Worm (Caenorhabditis elegans) whole organism, early embryonic: ENCODE data around the gene dph-7.
A peak's percentile ranks its signal among the peaks of the same experiment; 100 is the strongest.

Experiments used
- B0310.2 ChIP-seq: sonication (generic microtip); optimal IDR thresholded peaks from 2 replicates; lab custom pipeline; 2016; ENCODE audit warnings: mild to moderate bottlenecking, missing genetic modification characterization, missing compliant biosample characterization
- F13C5.2 ChIP-seq: sonication (generic microtip); optimal IDR thresholded peaks from 2 replicates; lab custom pipeline; 2017; ENCODE audit warnings: mild to moderate bottlenecking, missing genetic modification characterization, inconsistent platforms, missing compliant biosample characterization
- aly-1 ChIP-seq: sonication (generic microtip); optimal IDR thresholded peaks from 2 replicates; lab custom pipeline; 2016; ENCODE audit warnings: missing genetic modification characterization, missing compliant biosample characterization
- ama-1 ChIP-seq: fragments of 150-350 bp; optimal IDR thresholded peaks from 2 replicates; lab custom pipeline; 2014
- ceh-13 ChIP-seq: fragments of 200-800 bp; sonication (Bioruptor generic); optimal IDR thresholded peaks from 2 replicates; lab custom pipeline; 2018; ENCODE audit warnings: mild to moderate bottlenecking, missing genetic modification characterization, missing compliant biosample characterization
- ceh-36 ChIP-seq: sonication (generic microtip); optimal IDR thresholded peaks from 2 replicates; lab custom pipeline; 2016; ENCODE audit warnings: missing genetic modification characterization, inconsistent platforms, missing compliant biosample characterization
- ets-7 ChIP-seq: sonication (generic microtip); optimal IDR thresholded peaks from 2 replicates; lab custom pipeline; 2016; ENCODE audit warnings: missing genotype, missing genetic modification characterization, missing compliant biosample characterization
- flt-1 ChIP-seq: fragments of 200-800 bp; sonication (Bioruptor generic); IDR thresholded peaks from 2 replicates; pipeline ENCODE4 v1.3.6; 2022; ENCODE audit warnings: missing genetic modification characterization, missing compliant biosample characterization
- hmbx-1 ChIP-seq: sonication (generic microtip); optimal IDR thresholded peaks from 2 replicates; lab custom pipeline; 2016; ENCODE audit warnings: mild to moderate bottlenecking, missing genetic modification characterization, missing compliant biosample characterization
- hmg-4 ChIP-seq: fragments of 200-800 bp; sonication (Bioruptor generic); optimal IDR thresholded peaks from 2 replicates; lab custom pipeline; 2018; ENCODE audit warnings: mild to moderate bottlenecking, missing genetic modification characterization, missing compliant biosample characterization
- hnd-1 ChIP-seq: sonication (generic microtip); optimal IDR thresholded peaks from 2 replicates; lab custom pipeline; 2016; ENCODE audit warnings: missing genetic modification characterization, missing compliant biosample characterization
- pes-1 ChIP-seq: fragments of 200-800 bp; sonication (Bioruptor generic); IDR thresholded peaks from 2 replicates; pipeline ENCODE4 v1.3.6; 2022; ENCODE audit warnings: missing genetic modification reagents, missing genetic modification characterization, missing compliant biosample characterization
- scrt-1 ChIP-seq: fragments of 200-800 bp; sonication (Bioruptor generic); IDR thresholded peaks from 2 replicates; pipeline ENCODE4 v1.3.6; 2022; ENCODE audit warnings: missing genetic modification characterization, missing compliant biosample characterization
- sea-1 ChIP-seq: fragments of 200-800 bp; sonication (Bioruptor generic); conservative IDR thresholded peaks from 2 replicates; pipeline ENCODE4 v1.3.6; 2022; ENCODE audit warnings: missing genetic modification characterization, missing compliant biosample characterization
- tbx-11 ChIP-seq: fragments of 200-800 bp; sonication (Bioruptor generic); IDR thresholded peaks from 2 replicates; pipeline ENCODE4 v1.3.6; 2022; ENCODE audit warnings: missing genetic modification characterization, missing compliant biosample characterization
- tbx-37 ChIP-seq: fragments of 200-800 bp; sonication (Bioruptor generic); conservative IDR thresholded peaks from 2 replicates; pipeline ENCODE4 v1.3.6; 2022; ENCODE audit warnings: missing genetic modification reagents, missing genetic modification characterization, missing compliant biosample characterization
- tra-4 ChIP-seq: sonication (generic microtip); optimal IDR thresholded peaks from 2 replicates; lab custom pipeline; 2017; ENCODE audit warnings: missing genetic modification characterization, missing compliant biosample characterization

The dph-7 gene

DNA sequence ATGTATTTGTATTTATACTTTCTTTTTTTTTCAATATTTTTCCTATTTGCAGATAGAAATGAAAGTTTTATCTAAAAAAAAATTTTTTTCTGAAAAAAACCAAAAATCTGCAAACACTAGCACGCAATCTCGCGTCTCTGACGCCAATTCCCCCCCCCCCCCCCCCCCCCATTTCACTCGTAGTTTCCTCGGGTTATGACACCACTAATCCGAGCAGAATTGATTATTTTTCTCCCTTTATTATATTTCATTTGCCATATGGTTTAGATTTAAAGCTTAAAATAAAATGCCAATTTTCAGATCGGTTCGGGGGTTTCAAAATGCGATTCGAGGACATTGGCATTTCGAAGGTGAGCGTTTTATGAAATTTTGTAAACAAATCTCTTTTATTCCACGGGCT, 31.9 kb downstream of the dph-7 start, which contains the start of gene mtm-6:
Gene mtm-6 (plus strand): TSS at position 301 of the 400 bp plus-strand sequence.
- TF ChIP-seq ceh-13 (GFP tag; lab: Kevin White, UChicago) (no peak), hmbx-1 (tag; lab: Kevin White, UChicago) (no peak), tbx-37 (GFP tag; lab: Robert Waterston, UW) (no peak), aly-1 (tag; lab: Kevin White, UChicago) (no peak)

DNA sequence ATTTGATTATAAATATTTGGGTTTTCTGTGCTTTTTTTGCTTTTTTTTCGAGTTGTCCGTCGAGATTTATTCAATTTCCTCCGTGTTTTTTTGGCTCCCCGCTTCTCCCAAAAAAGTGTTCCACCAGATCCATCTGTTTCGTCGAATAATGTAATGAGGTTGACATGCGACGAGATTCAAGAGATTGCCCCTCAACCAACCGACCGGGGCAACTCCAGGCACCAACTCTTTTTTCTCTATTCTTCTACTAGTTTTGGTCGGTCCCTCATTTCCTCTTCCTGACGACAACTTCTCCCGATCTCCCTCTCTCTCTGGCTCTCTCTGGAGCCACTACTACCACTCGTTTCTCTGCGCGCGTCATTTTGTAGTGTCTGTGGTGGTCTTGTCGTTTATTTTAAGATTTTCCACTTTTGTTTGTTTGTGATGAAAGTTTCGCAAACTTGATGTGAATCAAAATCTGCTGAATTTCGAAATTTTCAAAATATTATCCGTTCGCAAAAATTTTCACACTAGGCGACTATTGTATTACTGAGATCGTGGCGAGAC, 32.9 kb downstream of the dph-7 start:
- TF ChIP-seq ceh-36 (tag; lab: Kevin White, UChicago) (no peak), F13C5.2 (no peak), ama-1 (no peak), hnd-1 (no peak), ets-7 (tag; lab: Kevin White, UChicago) (no peak), pes-1 (GFP tag; lab: Robert Waterston, UW) (no peak), hmg-4 (GFP tag; lab: Kevin White, UChicago) (no peak), hmbx-1 (tag; lab: Kevin White, UChicago) (no peak), flt-1 (GFP tag; lab: Robert Waterston, UW) (no peak), aly-1 (tag; lab: Kevin White, UChicago) (no peak), tbx-11 (GFP tag; lab: Robert Waterston, UW) (no peak), tra-4 (tag; lab: Kevin White, UChicago) (no peak)

DNA sequence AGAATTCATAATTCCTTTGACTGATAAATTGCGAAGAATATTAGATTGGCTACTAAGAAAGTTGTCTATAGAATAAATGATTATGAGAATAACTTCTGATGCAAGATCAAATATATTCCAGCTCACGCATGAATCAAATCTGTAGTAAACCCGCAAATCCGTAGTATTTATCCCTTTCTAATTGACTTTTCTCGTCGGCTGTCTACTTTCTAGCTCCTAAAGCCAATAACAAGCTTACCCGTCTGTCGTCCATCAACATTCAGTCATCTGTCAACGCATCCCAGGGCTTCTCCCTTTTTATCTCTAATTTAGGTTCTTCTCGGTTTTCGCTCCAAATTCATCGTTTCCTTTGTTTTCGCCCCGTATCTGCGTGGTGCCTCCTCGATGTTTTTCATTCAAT, 34.0 kb downstream of the dph-7 start:
- TF ChIP-seq hmbx-1 (tag; lab: Kevin White, UChicago) (no peak), hmg-4 (GFP tag; lab: Kevin White, UChicago) (no peak), ets-7 (tag; lab: Kevin White, UChicago) (no peak)

DNA sequence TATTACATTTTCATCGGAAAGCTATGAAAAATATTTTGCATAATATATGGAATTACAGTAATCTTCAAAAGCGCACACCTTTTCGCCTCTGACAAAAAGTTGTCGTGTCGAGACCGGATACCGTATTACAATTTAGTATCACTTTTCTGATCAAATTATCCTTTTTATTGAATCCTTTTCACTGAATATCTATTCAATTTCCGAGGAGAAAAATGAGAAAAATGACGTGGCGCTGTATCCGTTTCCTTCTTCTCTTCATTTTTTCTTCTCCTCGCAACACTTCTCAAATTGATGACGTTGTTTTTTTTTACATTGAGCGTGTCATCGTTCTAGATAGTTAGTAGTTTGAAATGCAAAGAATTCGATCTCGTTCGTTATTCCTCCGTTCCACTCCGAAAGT, 36.0 kb downstream of the dph-7 start:
- TF ChIP-seq F13C5.2 = no peak
- TF ChIP-seq ets-7 (tag; lab: Kevin White, UChicago) = no peak
- no peak for TF ChIP-seq tra-4 (tag; lab: Kevin White, UChicago)
- no peak for TF ChIP-seq tbx-11 (GFP tag; lab: Robert Waterston, UW)
- TF ChIP-seq ama-1 = no peak
- no peak for TF ChIP-seq flt-1 (GFP tag; lab: Robert Waterston, UW)
- no peak for TF ChIP-seq ceh-36 (tag; lab: Kevin White, UChicago)

DNA sequence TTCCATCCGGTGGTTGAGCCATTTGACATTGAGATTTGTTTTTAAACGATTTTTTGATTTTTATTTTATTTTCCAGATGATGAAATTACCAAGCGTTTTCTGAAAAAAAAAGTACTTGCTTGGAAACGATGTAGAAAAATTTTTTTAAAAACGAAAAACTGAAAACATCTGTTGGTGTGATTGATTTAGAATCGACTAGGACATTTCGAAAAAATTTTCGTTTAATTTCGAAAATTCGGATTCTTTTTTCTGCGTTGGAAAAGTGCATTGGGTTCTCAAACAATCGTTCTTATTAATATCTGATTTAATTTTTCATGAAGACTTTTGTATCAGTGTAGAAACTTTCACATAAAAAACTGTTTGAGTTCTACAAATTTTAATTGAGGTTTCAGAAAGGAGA, 44.3 kb downstream of the dph-7 start, which contains the start of gene F53A2.9:
Gene F53A2.9 (minus strand): TSS at position 101 of the 400 bp plus-strand sequence.
- TF ChIP-seq ets-7 (tag; lab: Kevin White, UChicago) (no peak), pes-1 (GFP tag; lab: Robert Waterston, UW) (no peak), B0310.2 (tag; lab: Kevin White, UChicago) (no peak), sea-1 (GFP tag; lab: Robert Waterston, UW) (no peak), ceh-36 (tag; lab: Kevin White, UChicago) (no peak), aly-1 (tag; lab: Kevin White, UChicago) (no peak), hnd-1 (no peak), ama-1 (no peak), hmbx-1 (tag; lab: Kevin White, UChicago) (no peak), ceh-13 (GFP tag; lab: Kevin White, UChicago) (no peak), hmg-4 (GFP tag; lab: Kevin White, UChicago) (no peak), scrt-1 (no peak), tbx-37 (GFP tag; lab: Robert Waterston, UW) (no peak), flt-1 (GFP tag; lab: Robert Waterston, UW) (no peak), F13C5.2 (no peak), tra-4 (tag; lab: Kevin White, UChicago) (no peak), tbx-11 (GFP tag; lab: Robert Waterston, UW) (no peak)

DNA sequence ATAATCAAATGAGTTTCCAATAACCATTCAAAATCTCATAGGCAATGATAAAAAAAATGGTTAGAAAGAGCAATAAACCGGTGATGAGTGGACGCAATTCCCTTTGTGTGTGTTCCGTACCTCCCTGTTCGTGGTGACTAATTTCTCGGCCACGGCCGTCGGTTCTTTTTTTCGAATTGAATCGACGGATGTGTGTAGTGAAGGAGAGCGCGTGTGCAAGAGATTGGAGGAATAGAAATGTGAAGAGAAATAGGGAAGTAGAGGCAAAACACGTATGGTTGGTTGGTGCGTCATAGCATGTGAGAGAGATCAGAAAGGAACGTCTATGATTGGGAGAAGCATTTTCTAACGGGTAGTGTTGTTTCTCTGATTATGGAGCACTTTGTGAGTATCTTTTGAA, 44.9 kb downstream of the dph-7 start:
- TF ChIP-seq tra-4 (tag; lab: Kevin White, UChicago) (no peak), ceh-13 (GFP tag; lab: Kevin White, UChicago) (no peak), tbx-37 (GFP tag; lab: Robert Waterston, UW) (peak; percentile 19; the same call in 1 of the 2 replicates), hmbx-1 (tag; lab: Kevin White, UChicago) (no peak), hmg-4 (GFP tag; lab: Kevin White, UChicago) (peak; percentile 50), ama-1 (no peak), sea-1 (GFP tag; lab: Robert Waterston, UW) (no peak), B0310.2 (tag; lab: Kevin White, UChicago) (no peak), ceh-36 (tag; lab: Kevin White, UChicago) (no peak), hnd-1 (no peak), tbx-11 (GFP tag; lab: Robert Waterston, UW) (no peak), pes-1 (GFP tag; lab: Robert Waterston, UW) (no peak), F13C5.2 (peak; percentile 25), scrt-1 (no peak), aly-1 (tag; lab: Kevin White, UChicago) (no peak), ets-7 (tag; lab: Kevin White, UChicago) (no peak), flt-1 (GFP tag; lab: Robert Waterston, UW) (no peak)
